Fruit fly (Drosophila melanogaster) whole organism, adult: ENCODE data around the gene CLIP-190.

ENCODE experiments used
- CG11617 ChIP-seq: fragments of 200-800 bp; sonication (Bioruptor generic); optimal IDR thresholded peaks from 2 replicates; lab custom pipeline; 2017; ENCODE audit warnings: mild to moderate bottlenecking, missing biosample characterization, missing genetic modification reagents, missing genetic modification characterization
- CG12768 ChIP-seq: fragments of 200-800 bp; sonication (Bioruptor generic); optimal IDR thresholded peaks from 2 replicates; lab custom pipeline; 2017; ENCODE audit warnings: missing biosample characterization, missing genetic modification characterization, mild to moderate bottlenecking, moderate library complexity, missing genetic modification reagents
- CG14711 ChIP-seq: fragments of 200-800 bp; sonication (Bioruptor generic); optimal IDR thresholded peaks from 2 replicates; lab custom pipeline; 2018; ENCODE audit warnings: missing biosample characterization, mild to moderate bottlenecking, missing genetic modification characterization, moderate library complexity
- CG1620 ChIP-seq: fragments of 200-800 bp; sonication (Bioruptor generic); optimal IDR thresholded peaks from 2 replicates; lab custom pipeline; 2016; ENCODE audit warnings: missing biosample characterization, missing genetic modification characterization
- CG33017 ChIP-seq: fragments of 200-800 bp; sonication (Bioruptor generic); optimal IDR thresholded peaks from 2 replicates; lab custom pipeline; 2018; ENCODE audit warnings: missing biosample characterization, mild to moderate bottlenecking, missing genetic modification characterization, moderate library complexity
- CG5204 ChIP-seq: fragments of 200-800 bp; sonication (Bioruptor generic); optimal IDR thresholded peaks from 2 replicates; lab custom pipeline; 2016; ENCODE audit warnings: missing biosample characterization, missing genetic modification characterization
- CG7045 ChIP-seq: fragments of 200-800 bp; sonication (Bioruptor generic); optimal IDR thresholded peaks from 2 replicates; lab custom pipeline; 2017; ENCODE audit warnings: missing biosample characterization, mild to moderate bottlenecking, missing genetic modification characterization
- CG7101 ChIP-seq: fragments of 200-800 bp; sonication (Bioruptor generic); optimal IDR thresholded peaks from 2 replicates; lab custom pipeline; 2018; ENCODE audit warnings: missing biosample characterization, mild to moderate bottlenecking, missing genetic modification characterization, moderate library complexity
- Clk ChIP-seq: fragments of 200-800 bp; sonication (Bioruptor generic); optimal IDR thresholded peaks from 2 replicates; lab custom pipeline; 2017; ENCODE audit warnings: missing biosample characterization, missing genetic modification characterization
- Crg-1 ChIP-seq: fragments of 200-800 bp; sonication (Bioruptor generic); optimal IDR thresholded peaks from 2 replicates; lab custom pipeline; 2016; ENCODE audit warnings: missing biosample characterization, missing genetic modification characterization
- Hr96 ChIP-seq: fragments of 200-800 bp; sonication (Bioruptor generic); optimal IDR thresholded peaks from 2 replicates; lab custom pipeline; 2016; ENCODE audit warnings: missing biosample characterization, missing genetic modification characterization
- Mnt ChIP-seq: fragments of 200-800 bp; sonication (Bioruptor generic); optimal IDR thresholded peaks from 2 replicates; lab custom pipeline; 2016; ENCODE audit warnings: missing biosample characterization, mild to moderate bottlenecking, missing genetic modification characterization
- bab1 ChIP-seq: fragments of 200-800 bp; sonication (Bioruptor generic); optimal IDR thresholded peaks from 3 replicates; lab custom pipeline; 2019; ENCODE audit warnings: missing biosample characterization, mild to moderate bottlenecking, missing genetic modification characterization, moderate library complexity
- cic ChIP-seq: fragments of 200-800 bp; sonication (Bioruptor generic); optimal IDR thresholded peaks from 2 replicates; lab custom pipeline; 2017; ENCODE audit warnings: missing biosample characterization, mild to moderate bottlenecking, missing genetic modification characterization, moderate library complexity
- cnc ChIP-seq, 2 experiments: fragments of >200 bp; optimal IDR thresholded peaks; 2 replicates each; lab custom pipeline; 2017
- kay ChIP-seq: fragments of 200-800 bp; sonication (Bioruptor generic); peaks from one replicate; lab custom pipeline; 2016; ENCODE audit warnings: missing biosample characterization, missing genetic modification characterization, borderline replicate concordance
- ovo ChIP-seq: fragments of 200-800 bp; sonication (Bioruptor generic); optimal IDR thresholded peaks from 2 replicates; lab custom pipeline; 2016; ENCODE audit warnings: missing biosample characterization, missing genetic modification characterization
- pad ChIP-seq: fragments of 200-800 bp; sonication (Bioruptor generic); optimal IDR thresholded peaks from 3 replicates; lab custom pipeline; 2017; ENCODE audit warnings: missing biosample characterization, missing genetic modification characterization, mild to moderate bottlenecking, moderate library complexity, missing genetic modification reagents
- tj ChIP-seq: fragments of 200-800 bp; sonication (Bioruptor generic); optimal IDR thresholded peaks from 3 replicates; lab custom pipeline; 2017; ENCODE audit warnings: missing biosample characterization, mild to moderate bottlenecking, missing genetic modification characterization, moderate library complexity
- toe ChIP-seq: fragments of 200-800 bp; sonication (Bioruptor generic); optimal IDR thresholded peaks from 2 replicates; lab custom pipeline; 2016; ENCODE audit warnings: missing biosample characterization, missing genetic modification characterization

CLIP-190 gene

dm6 chr2L:17378767-17379301 lies 5.7 kb upstream of the CLIP-190 start:
- TF ChIP-seq toe (GFP tag; lab: Kevin White, UChicago) = peak; percentile 69
- peak; percentile 77 for TF ChIP-seq kay (GFP tag; lab: Kevin White, UChicago)
- TF ChIP-seq ovo (GFP tag; lab: Kevin White, UChicago) = no peak
- TF ChIP-seq Hr96 = peak; percentile 74
- no peak for TF ChIP-seq cnc (optimal IDR thresholded peaks at IDR 0.05; lab: Kevin White, UChicago)
- TF ChIP-seq CG12768 = peak; percentile 67
- TF ChIP-seq CG14711 (tag; lab: Kevin White, UChicago) = peak; percentile 89
- peak; percentile 95 for TF ChIP-seq bab1
- TF ChIP-seq CG1620 (GFP tag; lab: Kevin White, UChicago) = peak; percentile 76
- peak; percentile 92 for TF ChIP-seq CG7045 (GFP tag; lab: Kevin White, UChicago)
- TF ChIP-seq CG33017 = peak; percentile 87
- peak; percentile 82 for TF ChIP-seq CG5204
- TF ChIP-seq tj (GFP tag; lab: Kevin White, UChicago) = peak; percentile 92
- peak; percentile 51 for TF ChIP-seq Clk (GFP tag; lab: Kevin White, UChicago)
- TF ChIP-seq pad (GFP tag; lab: Kevin White, UChicago) = peak; percentile 73
- peak; percentile 74 for TF ChIP-seq Crg-1 (GFP tag; lab: Kevin White, UChicago)
- TF ChIP-seq CG11617 (GFP tag; lab: Kevin White, UChicago) = peak; percentile 85
- peak; percentile 93 for TF ChIP-seq CG7101 (tag; lab: Kevin White, UChicago)
- TF ChIP-seq Mnt (GFP tag; lab: Kevin White, UChicago) = peak; percentile 70
- TF ChIP-seq cic (GFP tag; lab: Kevin White, UChicago) = peak; percentile 44

- TF ChIP-seq kay (GFP tag; lab: Kevin White, UChicago) = peak; percentile 51
- TF ChIP-seq ovo (GFP tag; lab: Kevin White, UChicago) = no peak
- no peak for TF ChIP-seq CG7101 (tag; lab: Kevin White, UChicago)
- TF ChIP-seq Mnt (GFP tag; lab: Kevin White, UChicago) = no peak
- TF ChIP-seq pad (GFP tag; lab: Kevin White, UChicago) = peak; percentile 25
- TF ChIP-seq Crg-1 (GFP tag; lab: Kevin White, UChicago) = no peak
Observed at dm6 chr2L:17379844-17380243, 4.7 kb upstream of the CLIP-190 start.

DNA sequence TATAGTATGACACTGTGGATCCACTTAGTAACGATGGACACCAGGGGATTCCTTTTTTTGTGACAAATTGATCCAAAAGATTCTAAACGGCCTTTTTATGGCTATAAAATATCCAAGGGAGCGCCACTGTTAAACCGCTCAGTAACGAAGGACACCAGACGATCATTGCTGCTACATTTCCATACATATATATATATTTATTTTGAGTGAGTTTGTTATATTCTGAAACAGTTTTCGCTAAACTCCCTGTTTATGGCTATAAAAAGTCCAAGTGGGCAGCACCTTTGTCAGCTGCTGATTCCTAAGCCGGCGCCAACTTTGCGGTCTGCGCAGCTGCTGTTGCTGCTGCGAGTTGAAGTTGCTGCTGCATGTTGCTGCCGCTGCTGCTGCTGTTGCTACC lies 4.0 kb upstream of the CLIP-190 start:
- TF ChIP-seq bab1 = no peak
- TF ChIP-seq cnc (optimal IDR thresholded peaks at IDR 0.05; lab: Kevin White, UChicago) = no peak
- no peak for TF ChIP-seq kay (GFP tag; lab: Kevin White, UChicago)
- TF ChIP-seq CG1620 (GFP tag; lab: Kevin White, UChicago) = no peak
- TF ChIP-seq CG5204 = no peak
- TF ChIP-seq Clk (GFP tag; lab: Kevin White, UChicago) = no peak
- no peak for TF ChIP-seq tj (GFP tag; lab: Kevin White, UChicago)
- no peak for TF ChIP-seq CG11617 (GFP tag; lab: Kevin White, UChicago)

DNA sequence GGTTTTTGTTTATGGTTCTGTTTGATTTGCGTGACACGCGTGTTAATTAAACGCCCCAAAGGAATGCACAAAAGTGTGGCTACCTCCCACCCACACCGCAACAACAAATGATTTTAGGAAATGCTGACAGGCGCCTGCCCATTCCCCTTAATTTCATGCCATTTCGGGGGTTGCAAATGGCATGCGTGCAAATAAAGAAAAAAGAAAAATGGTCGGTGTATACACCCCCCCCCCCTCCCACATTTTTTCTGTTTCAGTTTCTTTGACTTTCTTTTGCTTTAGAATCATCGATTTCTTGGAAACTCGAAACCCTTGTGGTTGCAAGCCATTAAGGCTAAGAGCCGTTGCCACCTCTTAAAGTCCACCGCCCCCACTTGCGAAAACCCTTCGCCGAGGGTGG lies 3.4 kb upstream of the CLIP-190 start:
- TF ChIP-seq CG7101 (tag; lab: Kevin White, UChicago) = no peak
- no peak for TF ChIP-seq CG11617 (GFP tag; lab: Kevin White, UChicago)
- no peak for TF ChIP-seq cnc (optimal IDR thresholded peaks at IDR 0.05; lab: Kevin White, UChicago)
- TF ChIP-seq kay (GFP tag; lab: Kevin White, UChicago) = no peak
- no peak for TF ChIP-seq CG33017

DNA sequence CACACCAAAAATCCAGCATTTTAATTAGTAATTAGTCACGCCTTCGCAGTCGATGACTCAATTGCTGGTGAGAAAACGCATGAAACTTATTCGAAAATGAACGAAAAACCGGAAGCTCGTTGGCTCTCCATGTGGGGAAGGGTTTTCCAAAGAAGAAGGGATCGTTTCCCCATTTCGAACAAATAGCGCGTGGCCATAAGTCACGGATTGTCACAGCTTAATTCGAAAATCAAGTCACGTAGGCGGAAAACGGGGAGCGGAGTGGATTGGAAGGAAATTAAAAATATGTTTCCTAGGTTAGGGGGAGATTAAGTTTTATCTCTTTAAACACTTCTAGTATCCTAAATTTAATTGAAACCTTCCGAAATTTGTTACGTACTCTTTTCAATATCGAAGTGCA lies 2.9 kb upstream of the CLIP-190 start:
- TF ChIP-seq Mnt (GFP tag; lab: Kevin White, UChicago) (no peak), toe (GFP tag; lab: Kevin White, UChicago) (no peak), pad (GFP tag; lab: Kevin White, UChicago) (no peak), CG7045 (GFP tag; lab: Kevin White, UChicago) (no peak), CG7101 (tag; lab: Kevin White, UChicago) (no peak), cic (GFP tag; lab: Kevin White, UChicago) (no peak), bab1 (no peak), CG14711 (tag; lab: Kevin White, UChicago) (no peak), Hr96 (no peak), cnc (optimal IDR thresholded peaks at IDR 0.05; lab: Kevin White, UChicago) (no peak), CG1620 (GFP tag; lab: Kevin White, UChicago) (no peak), CG11617 (GFP tag; lab: Kevin White, UChicago) (no peak), Clk (GFP tag; lab: Kevin White, UChicago) (no peak), CG5204 (no peak), Crg-1 (GFP tag; lab: Kevin White, UChicago) (no peak)

- TF ChIP-seq CG7101 (tag; lab: Kevin White, UChicago) = peak; percentile 25
- TF ChIP-seq Crg-1 (GFP tag; lab: Kevin White, UChicago) = no peak
- TF ChIP-seq CG7045 (GFP tag; lab: Kevin White, UChicago) = peak; percentile 42
Observed at dm6 chr2L:17382318-17382717, 2.2 kb upstream of the CLIP-190 start.

DNA sequence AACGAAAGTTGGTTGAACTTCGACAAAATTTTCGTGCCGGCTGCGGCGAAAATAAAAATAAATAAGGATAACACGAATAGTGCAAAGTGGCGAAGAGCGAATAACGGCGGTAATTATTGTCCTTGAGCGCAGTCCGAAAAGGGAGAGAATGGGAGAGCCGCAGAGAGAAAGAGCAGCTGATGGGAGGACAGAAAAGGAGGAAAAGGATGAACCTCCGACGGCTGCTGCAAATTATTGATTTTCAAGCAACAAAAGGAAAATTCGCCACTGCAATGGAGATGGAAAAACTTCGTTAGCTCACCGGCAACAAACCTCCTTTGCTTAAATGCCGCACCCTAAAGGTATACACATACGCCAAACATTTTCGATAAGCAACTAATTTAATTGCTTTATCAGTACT lies 1.7 kb upstream of the CLIP-190 start:
- TF ChIP-seq bab1 (no peak), toe (GFP tag; lab: Kevin White, UChicago) (no peak), CG1620 (GFP tag; lab: Kevin White, UChicago) (no peak), ovo (GFP tag; lab: Kevin White, UChicago) (no peak), tj (GFP tag; lab: Kevin White, UChicago) (no peak)
